Fruit fly (Drosophila melanogaster): ENCODE measurements around the gene Shab.

The Shab gene

dm6 chr3L:2852763-2853334, 42.0 kb upstream of the Shab start (continued):
- TF ChIP-seq CrebB (tag; optimal IDR thresholded peaks at IDR 0.05): no peak
- TF ChIP-seq slbo (GFP tag; IDR thresholded peaks at IDR 0.05): no peak
- no peak for TF ChIP-seq bigmax (GFP tag; optimal IDR thresholded peaks at IDR 0.05)
- TF ChIP-seq lbe (GFP tag; optimal IDR thresholded peaks at IDR 0.05): no peak
- TF ChIP-seq pros (GFP tag; optimal IDR thresholded peaks at IDR 0.05): peak; percentile 56
- peak; percentile 9 for TF ChIP-seq CG2712 (tag; optimal IDR thresholded peaks at IDR 0.05)
- no peak for TF ChIP-seq Ravus (GFP tag; IDR thresholded peaks at IDR 0.05)
- TF ChIP-seq Awh (GFP tag; IDR thresholded peaks at IDR 0.05): no peak
- no peak for TF ChIP-seq CG7372 (GFP tag; IDR thresholded peaks at IDR 0.05)
- no peak for TF ChIP-seq oc (tag; optimal IDR thresholded peaks at IDR 0.05)
- TF ChIP-seq CG5180 (GFP tag; optimal IDR thresholded peaks at IDR 0.05): peak; percentile 8
- TF ChIP-seq nerfin-1 (tag; optimal IDR thresholded peaks at IDR 0.05): no peak

dm6 chr3L:2854620-2855019, 40.2 kb upstream of the Shab start:
- TF ChIP-seq Ssrp (tag; optimal IDR thresholded peaks at IDR 0.05): no peak
- TF ChIP-seq Neu2 (GFP tag; optimal IDR thresholded peaks at IDR 0.05; ENCODE audit: borderline replicate concordance): no peak
- TF ChIP-seq tio (GFP tag; optimal IDR thresholded peaks at IDR 0.05): no peak
- TF ChIP-seq slbo (GFP tag; IDR thresholded peaks at IDR 0.05): no peak
- no peak for TF ChIP-seq btn (GFP tag; optimal IDR thresholded peaks at IDR 0.05)
- no peak for TF ChIP-seq schlank (tag; optimal IDR thresholded peaks at IDR 0.05)
- TF ChIP-seq CG18599 (GFP tag; optimal IDR thresholded peaks at IDR 0.05): peak; percentile 3
- TF ChIP-seq Med (GFP tag): peak; percentile 66
- no peak for TF ChIP-seq CG9932 (GFP tag; IDR thresholded peaks at IDR 0.05)
- TF ChIP-seq seq (GFP tag; IDR thresholded peaks at IDR 0.05): no peak
- TF ChIP-seq Antp (GFP tag; optimal IDR thresholded peaks at IDR 0.05): no peak
- TF ChIP-seq ems (GFP tag; optimal IDR thresholded peaks at IDR 0.05): no peak
- no peak for TF ChIP-seq B-H1 (GFP tag; IDR thresholded peaks at IDR 0.05)
- TF ChIP-seq scrt (GFP tag; optimal IDR thresholded peaks at IDR 0.05): peak; percentile 81
- TF ChIP-seq abd-A (tag; optimal IDR thresholded peaks at IDR 0.05): peak; percentile 84

- no peak for TF ChIP-seq corto (GFP tag; optimal IDR thresholded peaks at IDR 0.05)
- peak; percentile 34 for TF ChIP-seq sd (tag; optimal IDR thresholded peaks at IDR 0.05)
- no peak for TF ChIP-seq CG7745 (tag; optimal IDR thresholded peaks at IDR 0.05)
- no peak for TF ChIP-seq PHDP (tag; optimal IDR thresholded peaks at IDR 0.05)
- peak; percentile 53 for TF ChIP-seq seq (GFP tag; IDR thresholded peaks at IDR 0.05)
- peak; percentile 79 for TF ChIP-seq abd-A (tag; optimal IDR thresholded peaks at IDR 0.05)
- peak; percentile 4 for TF ChIP-seq scrt (GFP tag; optimal IDR thresholded peaks at IDR 0.05)
- no peak for TF ChIP-seq CG32767 (GFP tag; IDR thresholded peaks at IDR 0.05)
- no peak for TF ChIP-seq Lpt (GFP tag; optimal IDR thresholded peaks at IDR 0.05)
- no peak for TF ChIP-seq nom (GFP tag; optimal IDR thresholded peaks at IDR 0.05)
- no peak for TF ChIP-seq sr (GFP tag; IDR thresholded peaks at IDR 0.05)
- TF ChIP-seq nerfin-1 (tag; optimal IDR thresholded peaks at IDR 0.05): peak; percentile 53
- TF ChIP-seq kni (GFP tag; optimal IDR thresholded peaks at IDR 0.05): peak; percentile 35
- no peak for TF ChIP-seq gro (GFP tag; optimal IDR thresholded peaks at IDR 0.05)
- no peak for TF ChIP-seq Max (GFP tag; optimal IDR thresholded peaks at IDR 0.05)
- TF ChIP-seq gsb-n (tag; optimal IDR thresholded peaks at IDR 0.05): peak; percentile 81
- peak; percentile 92 for TF ChIP-seq pros (GFP tag; optimal IDR thresholded peaks at IDR 0.05)
- no peak for TF ChIP-seq NfI (GFP tag; optimal IDR thresholded peaks at IDR 0.05)
- TF ChIP-seq CG18599 (GFP tag; optimal IDR thresholded peaks at IDR 0.05): peak; percentile 15
- no peak for TF ChIP-seq CG14860 (GFP tag; IDR thresholded peaks at IDR 0.05; ENCODE audit: partially characterized antibody)
- peak; percentile 19 for TF ChIP-seq ftz-f1 (GFP tag; optimal IDR thresholded peaks at IDR 0.05)
- no peak for TF ChIP-seq CG32772 (GFP tag; IDR thresholded peaks at IDR 0.05)
Measured at dm6 chr3L:2855427-2856005, 39.3 kb upstream of the Shab start.

Measured in whole organism, embryonic.